Fruit fly (Drosophila melanogaster): ENCODE measurements around the gene CG5245.

Gene CG5245

DNA sequence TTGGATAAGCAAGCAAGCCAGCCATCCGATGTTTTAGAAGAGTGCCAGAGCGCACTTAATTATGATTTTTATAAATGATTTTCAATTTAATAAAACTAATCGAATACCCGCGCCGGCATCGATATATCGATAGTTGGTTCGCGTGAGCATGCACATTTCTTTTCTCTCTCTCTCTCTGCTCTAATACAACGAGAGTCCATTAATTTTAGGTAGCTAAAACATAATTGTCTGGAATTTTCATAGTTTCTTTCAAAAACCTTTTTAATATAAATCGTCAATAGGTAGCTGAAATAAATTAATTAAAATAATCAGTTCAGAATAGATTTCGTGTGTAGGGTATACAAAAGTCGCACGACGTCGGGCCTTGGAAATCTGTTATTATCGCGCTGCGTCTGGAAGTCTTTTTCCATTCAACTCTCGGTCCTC is 19.5 kb downstream of the CG5245 start, which contains the start of gene CG18549 (continued):
- TF ChIP-seq prd (optimal IDR thresholded peaks at IDR 0.05) (no peak), prd (GFP tag; IDR thresholded peaks at IDR 0.05) (peak; percentile 100), CG2889 (GFP tag; IDR thresholded peaks at IDR 0.05) (peak; percentile 99), slou (GFP tag; optimal IDR thresholded peaks at IDR 0.05) (peak; percentile 99), ab (GFP tag; optimal IDR thresholded peaks at IDR 0.05) (peak; percentile 97), Awh (GFP tag; IDR thresholded peaks at IDR 0.05) (peak; percentile 100), MBD-R2 (GFP tag; IDR thresholded peaks at IDR 0.05) (peak; percentile 100), Doc2 (GFP tag; IDR thresholded peaks at IDR 0.05) (peak; percentile 98), CG5180 (GFP tag; optimal IDR thresholded peaks at IDR 0.05) (peak; percentile 95), CG13624 (GFP tag; optimal IDR thresholded peaks at IDR 0.05) (peak; percentile 100), HLHmδ (GFP tag; optimal IDR thresholded peaks at IDR 0.05) (no peak), fd96Cb (tag; optimal IDR thresholded peaks at IDR 0.05) (peak; percentile 100), CG12236 (GFP tag; optimal IDR thresholded peaks at IDR 0.05) (peak; percentile 99), knrl (GFP tag; IDR thresholded peaks at IDR 0.05; ENCODE audit: partially characterized antibody) (peak; percentile 75), CG13296 (GFP tag; optimal IDR thresholded peaks at IDR 0.05) (peak; percentile 100), CG31224 (GFP tag; IDR thresholded peaks at IDR 0.05) (peak; percentile 98), CG3407 (GFP tag; optimal IDR thresholded peaks at IDR 0.05) (peak; percentile 99), Stat92E (GFP tag; optimal IDR thresholded peaks at IDR 0.05) (peak in 1 of 3 experiments; percentile 100), esg (GFP tag; conservative IDR thresholded peaks at IDR 0.05) (peak; percentile 100), Myb (GFP tag; optimal IDR thresholded peaks at IDR 0.05) (peak; percentile 92), hkb (optimal IDR thresholded peaks at IDR 0.05) (no peak), hkb (GFP tag; IDR thresholded peaks at IDR 0.05) (peak; percentile 100), CG4282 (GFP tag; optimal IDR thresholded peaks at IDR 0.05) (peak; percentile 96), bigmax (GFP tag; optimal IDR thresholded peaks at IDR 0.05) (peak; percentile 88), CG2199 (GFP tag; IDR thresholded peaks at IDR 0.05) (peak; percentile 100), ash1 (GFP tag; optimal IDR thresholded peaks at IDR 0.05) (peak; percentile 98), crol (GFP tag; IDR thresholded peaks at IDR 0.05) (peak; percentile 89), tap (tag; optimal IDR thresholded peaks at IDR 0.05) (peak; percentile 100), CG1603 (tag; optimal IDR thresholded peaks at IDR 0.05) (peak; percentile 97), CG6813 (GFP tag; optimal IDR thresholded peaks at IDR 0.05) (peak; percentile 99), Bteb2 (GFP tag; optimal IDR thresholded peaks at IDR 0.05) (peak; percentile 99), salm (tag; optimal IDR thresholded peaks at IDR 0.05) (peak; percentile 100), sd (tag; optimal IDR thresholded peaks at IDR 0.05) (peak; percentile 98), CG17359 (tag; optimal IDR thresholded peaks at IDR 0.05) (peak; percentile 100), Usf (GFP tag; optimal IDR thresholded peaks at IDR 0.05) (peak; percentile 98), C15 (GFP tag; IDR thresholded peaks at IDR 0.05) (peak; percentile 99), Nf-YC (tag; optimal IDR thresholded peaks at IDR 0.05) (peak; percentile 95), Rfx (GFP tag; IDR thresholded peaks at IDR 0.05) (peak; percentile 100), pfk (GFP tag; optimal IDR thresholded peaks at IDR 0.05) (peak; percentile 79), tll (GFP tag; optimal IDR thresholded peaks at IDR 0.05) (peak in 1 of 2 experiments; percentile 89), toy (GFP tag; IDR thresholded peaks at IDR 0.05) (peak; percentile 99), sens-2 (GFP tag; IDR thresholded peaks at IDR 0.05) (peak; percentile 100), z (GFP tag; IDR thresholded peaks at IDR 0.05) (peak; percentile 90), Meics (GFP tag; optimal IDR thresholded peaks at IDR 0.05) (peak; percentile 100), Tbp (GFP tag; optimal IDR thresholded peaks at IDR 0.05) (peak; percentile 35), sisA (GFP tag; IDR thresholded peaks at IDR 0.05) (peak; percentile 100), Xrp1 (GFP tag; IDR thresholded peaks at IDR 0.05) (peak; percentile 100), Asciz (GFP tag; optimal IDR thresholded peaks at IDR 0.05) (peak; percentile 100), pros (GFP tag; optimal IDR thresholded peaks at IDR 0.05) (peak; percentile 90), ewg (GFP tag; optimal IDR thresholded peaks at IDR 0.05) (peak; percentile 99), ken (GFP tag; IDR thresholded peaks at IDR 0.05) (peak; percentile 100)

All from whole organism, embryonic.